Worm (Caenorhabditis elegans) whole organism, L2 larva: ENCODE measurements around the gene sra-1.
A peak's percentile ranks its signal among the peaks of the same experiment; 100 is the strongest.

Experiments used
- ama-1 ChIP-seq: fragments of 150-350 bp; optimal IDR thresholded peaks from 2 replicates; lab custom pipeline; 2018; ENCODE audit warnings: inconsistent platforms
- ceh-16 ChIP-seq: fragments of 150-350 bp; optimal IDR thresholded peaks from 2 replicates; lab custom pipeline; 2014; ENCODE audit warnings: missing biosample characterization, missing genetic modification characterization
- lsy-2 ChIP-seq, 2 experiments: fragments of 150-350 bp in 1 of 2; sonication (generic microtip) in 1 of 2; optimal IDR thresholded peaks; 2 replicates each; lab custom pipeline; 2014 to 2017; ENCODE audit warnings: missing biosample characterization in 2 of 2, missing genetic modification characterization in 2 of 2
- mdl-1 ChIP-seq, 2 experiments: fragments of 150-350 bp in 1 of 2; sonication (generic microtip) in 1 of 2; optimal IDR thresholded peaks; 2 replicates each; lab custom pipeline; 2017; ENCODE audit warnings: missing biosample characterization in 2 of 2, missing genetic modification characterization in 2 of 2
- nhr-237 ChIP-seq: fragments of 150-350 bp; optimal IDR thresholded peaks from 2 replicates; lab custom pipeline; 2014; ENCODE audit warnings: missing biosample characterization, missing genetic modification characterization
- nhr-25 ChIP-seq: fragments of 150-350 bp; sonication (generic microtip); optimal IDR thresholded peaks from 3 replicates; lab custom pipeline; 2014; ENCODE audit warnings: missing biosample characterization, missing genetic modification characterization
- zag-1 ChIP-seq: fragments of 150-350 bp; optimal IDR thresholded peaks from 2 replicates; lab custom pipeline; 2014; ENCODE audit warnings: missing biosample characterization, missing genetic modification characterization

DNA sequence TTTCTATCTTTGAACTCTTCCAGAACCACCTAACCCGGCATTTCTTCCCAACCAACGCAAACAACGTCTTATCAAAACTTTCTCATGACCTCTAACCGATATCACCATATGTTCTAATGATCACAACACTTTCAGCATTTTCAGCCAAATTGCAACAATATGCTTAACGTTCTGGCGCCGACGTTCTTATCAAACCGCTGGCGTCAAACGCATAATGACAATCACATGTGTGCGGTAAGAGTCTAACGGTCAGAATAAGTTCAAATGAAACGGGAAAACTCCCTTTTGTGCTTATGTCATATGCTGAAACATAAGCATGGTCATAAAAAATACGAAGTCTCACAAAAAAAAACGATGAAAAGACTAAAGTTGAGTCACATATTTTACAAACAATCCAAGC is 20.5 kb downstream of the sra-1 start:
- no peak for TF ChIP-seq nhr-237
- no peak for TF ChIP-seq ceh-16 (tag; lab: Kevin White, UChicago)
- TF ChIP-seq lsy-2 (tag; optimal IDR thresholded peaks at IDR 0.05; lab: Kevin White, UChicago): no peak
- TF ChIP-seq zag-1 (tag; lab: Kevin White, UChicago): no peak
- peak in 1 of 2 experiments; percentile 63 for TF ChIP-seq mdl-1 (tag; optimal IDR thresholded peaks at IDR 0.05; lab: Kevin White, UChicago)
- TF ChIP-seq ama-1 (lab: Kevin White, UChicago): no peak
- TF ChIP-seq nhr-25 (tag; lab: Kevin White, UChicago): no peak
